Worm (Caenorhabditis elegans): ENCODE measurements around the gene kdin-1.

DNA sequence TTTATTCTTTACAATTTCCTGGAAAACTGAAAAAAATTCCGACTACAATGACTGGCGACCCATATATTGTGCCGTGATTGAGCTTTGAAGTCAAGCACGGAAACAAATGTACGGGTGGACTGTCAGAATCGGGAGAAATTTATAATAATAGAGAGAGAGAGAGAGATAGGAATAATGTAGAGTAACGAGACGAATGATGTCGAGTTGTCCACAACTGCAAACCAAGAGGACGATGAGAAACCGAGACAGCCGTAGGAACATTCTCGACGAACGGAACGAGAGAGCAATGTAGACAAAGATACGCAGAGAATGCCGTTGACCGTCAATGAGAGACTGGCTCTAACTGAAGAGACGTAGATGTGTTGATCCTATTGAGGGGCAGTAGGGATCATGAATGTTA, 10.9 kb upstream of the kdin-1 start:
- TF ChIP-seq hmbx-1 (tag; optimal IDR thresholded peaks at IDR 0.05) = no peak
- TF ChIP-seq hnd-1 (tag; optimal IDR thresholded peaks at IDR 0.05) = no peak
- no peak for TF ChIP-seq aly-1 (tag; optimal IDR thresholded peaks at IDR 0.05)
- peak; percentile 88 for TF ChIP-seq ama-1 (optimal IDR thresholded peaks at IDR 0.05)
- TF ChIP-seq hmg-4 (GFP tag; optimal IDR thresholded peaks at IDR 0.05) = peak; percentile 48
- TF ChIP-seq tra-4 (tag; optimal IDR thresholded peaks at IDR 0.05) = peak; percentile 7
- no peak for TF ChIP-seq tbx-11 (GFP tag; IDR thresholded peaks at IDR 0.05)
- 0 out of 2 replicates have a peak, but pooled peaks have one; percentile 42 for TF ChIP-seq pes-1 (GFP tag; IDR thresholded peaks at IDR 0.05)
- no peak for TF ChIP-seq scrt-1 (GFP tag; IDR thresholded peaks at IDR 0.05)
- TF ChIP-seq sea-1 (GFP tag; conservative IDR thresholded peaks at IDR 0.05) = no peak
- peak; percentile 13 for TF ChIP-seq ets-7 (tag; optimal IDR thresholded peaks at IDR 0.05)
- peak; percentile 25 for TF ChIP-seq ceh-36 (tag; optimal IDR thresholded peaks at IDR 0.05)
- TF ChIP-seq F13C5.2 (tag; optimal IDR thresholded peaks at IDR 0.05) = no peak
- no peak for TF ChIP-seq tbx-37 (GFP tag; conservative IDR thresholded peaks at IDR 0.05)
